Worm (Caenorhabditis elegans): ENCODE measurements around the gene dmsr-9.

The dmsr-9 gene

ce11 chrV:6780166-6780565 is 19.3 kb downstream of the dmsr-9 start, which contains the start of gene ZC404.15:
TSS of gene ZC404.15 (plus strand) at chrV:6780466.
- no peak for TF ChIP-seq ces-1 (GFP tag; optimal IDR thresholded peaks at IDR 0.05)
- no peak for TF ChIP-seq drap-1 (GFP tag; optimal IDR thresholded peaks at IDR 0.05)
- TF ChIP-seq zip-8 (tag; optimal IDR thresholded peaks at IDR 0.05) = no peak
- TF ChIP-seq snpc-4 (tag; optimal IDR thresholded peaks at IDR 0.05) = no peak
- no peak for TF ChIP-seq lsy-2 (tag; optimal IDR thresholded peaks at IDR 0.05)
- no peak for TF ChIP-seq M03D4.4 (tag; optimal IDR thresholded peaks at IDR 0.05)
- TF ChIP-seq ceh-83 (GFP tag; optimal IDR thresholded peaks at IDR 0.05) = no peak
- TF ChIP-seq ztf-11 (tag; optimal IDR thresholded peaks at IDR 0.05) = no peak
- no peak for TF ChIP-seq nhr-2 (tag; optimal IDR thresholded peaks at IDR 0.05)
- no peak for TF ChIP-seq mep-1 (tag; optimal IDR thresholded peaks at IDR 0.05)
- TF ChIP-seq sptf-1 (tag; optimal IDR thresholded peaks at IDR 0.05) = no peak
- no peak for TF ChIP-seq cnd-1 (tag; optimal IDR thresholded peaks at IDR 0.05)

- TF ChIP-seq nhr-76 (tag; optimal IDR thresholded peaks at IDR 0.05) = no peak
- TF ChIP-seq M03D4.4 (tag; optimal IDR thresholded peaks at IDR 0.05) = no peak
- no peak for TF ChIP-seq nhr-237 (tag; optimal IDR thresholded peaks at IDR 0.05)
- TF ChIP-seq drap-1 (GFP tag; optimal IDR thresholded peaks at IDR 0.05) = no peak
- no peak for TF ChIP-seq nhr-28 (tag; optimal IDR thresholded peaks at IDR 0.05)
- no peak for TF ChIP-seq ceh-83 (GFP tag; optimal IDR thresholded peaks at IDR 0.05)
These were observed 21.0 kb downstream of the dmsr-9 start for ce11 chrV:6778457-6778856.

ce11 chrV:6775708-6776107 is 23.8 kb downstream of the dmsr-9 start, which contains the start of gene srh-28:
TSS of gene srh-28 (minus strand) at chrV:6775808.
- no peak for TF ChIP-seq tbx-8 (GFP tag; optimal IDR thresholded peaks at IDR 0.05)
- TF ChIP-seq mab-5 (tag; optimal IDR thresholded peaks at IDR 0.05) = no peak
- TF ChIP-seq sptf-1 (tag; optimal IDR thresholded peaks at IDR 0.05) = no peak
- no peak for TF ChIP-seq unc-39 (tag; optimal IDR thresholded peaks at IDR 0.05)
- no peak for TF ChIP-seq ces-1 (GFP tag; optimal IDR thresholded peaks at IDR 0.05)
- TF ChIP-seq ham-2 (GFP tag; optimal IDR thresholded peaks at IDR 0.05) = no peak
- no peak for TF ChIP-seq cnd-1 (tag; optimal IDR thresholded peaks at IDR 0.05)
- TF ChIP-seq elt-3 (tag; optimal IDR thresholded peaks at IDR 0.05) = no peak

ce11 chrV:6773735-6774134 is 25.7 kb downstream of the dmsr-9 start, which contains the start of gene ZC404.16:
TSS of gene ZC404.16 (minus strand) at chrV:6773835.
- no peak for TF ChIP-seq nhr-28 (tag; optimal IDR thresholded peaks at IDR 0.05)
- no peak for TF ChIP-seq elt-3 (tag; optimal IDR thresholded peaks at IDR 0.05)
- no peak for TF ChIP-seq tbx-8 (GFP tag; optimal IDR thresholded peaks at IDR 0.05)
- no peak for TF ChIP-seq lsy-2 (tag; optimal IDR thresholded peaks at IDR 0.05)
- no peak for TF ChIP-seq mls-2 (tag; optimal IDR thresholded peaks at IDR 0.05)
- no peak for TF ChIP-seq pha-4 (tag; optimal IDR thresholded peaks at IDR 0.05)
- TF ChIP-seq cnd-1 (tag; optimal IDR thresholded peaks at IDR 0.05) = no peak
- TF ChIP-seq elt-1 (tag; optimal IDR thresholded peaks at IDR 0.05; ENCODE audit: borderline replicate concordance, insufficient read depth) = no peak
- no peak for TF ChIP-seq unc-62 (GFP tag; optimal IDR thresholded peaks at IDR 0.05)
- TF ChIP-seq nhr-76 (tag; optimal IDR thresholded peaks at IDR 0.05) = no peak
- no peak for TF ChIP-seq lin-32 (GFP tag; optimal IDR thresholded peaks at IDR 0.05)
- TF ChIP-seq mab-5 (tag; optimal IDR thresholded peaks at IDR 0.05) = no peak
- TF ChIP-seq lin-13 (tag; optimal IDR thresholded peaks at IDR 0.05) = no peak
- no peak for TF ChIP-seq ces-1 (GFP tag; optimal IDR thresholded peaks at IDR 0.05)
- no peak for TF ChIP-seq bed-3 (GFP tag; optimal IDR thresholded peaks at IDR 0.05)
- no peak for TF ChIP-seq unc-120 (tag; optimal IDR thresholded peaks at IDR 0.05; ENCODE audit: poor library complexity, severe bottlenecking)
- TF ChIP-seq ceh-39 (tag; optimal IDR thresholded peaks at IDR 0.05) = no peak
- no peak for TF ChIP-seq blmp-1 (tag; optimal IDR thresholded peaks at IDR 0.05)

- no peak for TF ChIP-seq nhr-76 (tag; optimal IDR thresholded peaks at IDR 0.05)
These were observed 27.8 kb downstream of the dmsr-9 start, which contains the start of gene srh-30 for ce11 chrV:6771645-6772044. TSS of gene srh-30 (minus strand) at chrV:6771745.

ce11 chrV:6769440-6769839 is 30.0 kb downstream of the dmsr-9 start:
- TF ChIP-seq nhr-12 (tag; optimal IDR thresholded peaks at IDR 0.05) = no peak
- TF ChIP-seq unc-120 (tag; optimal IDR thresholded peaks at IDR 0.05; ENCODE audit: poor library complexity, severe bottlenecking) = no peak
- no peak for TF ChIP-seq nhr-28 (tag; optimal IDR thresholded peaks at IDR 0.05)
- TF ChIP-seq elt-1 (tag; optimal IDR thresholded peaks at IDR 0.05; ENCODE audit: borderline replicate concordance, insufficient read depth) = no peak
- TF ChIP-seq ceh-83 (GFP tag; optimal IDR thresholded peaks at IDR 0.05) = no peak
- TF ChIP-seq nhr-76 (tag; optimal IDR thresholded peaks at IDR 0.05) = no peak
